Worm (Caenorhabditis elegans) whole organism, L2 larva: ENCODE data around the gene srt-63.

Experiments
- ceh-82 ChIP-seq: fragments of 150-350 bp; optimal IDR thresholded peaks from 2 replicates; lab custom pipeline; 2014; ENCODE audit warnings: missing biosample characterization, missing genetic modification characterization
- mab-5 ChIP-seq: fragments of 150-350 bp; optimal IDR thresholded peaks from 2 replicates; lab custom pipeline; 2014; ENCODE audit warnings: missing biosample characterization, missing genetic modification characterization
- nhr-6 ChIP-seq: fragments of 150-350 bp; optimal IDR thresholded peaks from 2 replicates; lab custom pipeline; 2014; ENCODE audit warnings: missing biosample characterization, missing genetic modification characterization
- sma-3 ChIP-seq: sonication (generic microtip); optimal IDR thresholded peaks from 2 replicates; lab custom pipeline; 2016; ENCODE audit warnings: missing genetic modification reagents, missing genetic modification characterization, missing compliant biosample characterization
- sma-9 ChIP-seq, 2 experiments: fragments of 150-350 bp in 1 of 2; sonication (generic microtip) in 1 of 2; optimal IDR thresholded peaks; 2 replicates each; lab custom pipeline; 2014 to 2016; ENCODE audit warnings: missing genetic modification characterization in 2 of 2, mild to moderate bottlenecking in 1 of 2, missing biosample characterization in 1 of 2, missing compliant biosample characterization in 1 of 2, missing genetic modification reagents in 1 of 2, moderate library complexity in 1 of 2

DNA sequence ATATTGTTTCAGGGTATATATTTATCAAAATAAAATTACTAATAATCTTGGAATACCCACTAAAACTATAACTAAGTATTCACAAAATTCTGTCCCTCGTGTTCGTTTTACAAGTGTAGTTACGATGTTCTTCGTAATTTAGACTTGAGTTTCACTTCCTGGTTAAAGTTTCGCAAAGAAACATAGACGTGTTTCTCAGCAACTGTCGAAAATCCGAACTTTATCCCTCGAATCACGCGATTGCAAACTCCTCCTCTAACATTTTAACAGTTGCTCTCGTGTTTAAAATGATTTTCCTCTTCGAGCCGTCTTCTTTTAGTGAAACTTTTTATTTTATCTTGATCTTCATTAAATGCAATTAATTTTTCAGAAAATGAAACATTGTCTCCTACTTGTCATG is 24.1 kb upstream of the srt-63 start, which contains the start of gene T28A11.2:
- TF ChIP-seq nhr-6 (tag; lab: Kevin White, UChicago) (no peak), sma-9 (GFP tag; optimal IDR thresholded peaks at IDR 0.05; lab: Kevin White, UChicago) (peak; percentile 71), sma-9 (tag; optimal IDR thresholded peaks at IDR 0.05; lab: Kevin White, UChicago) (no peak), sma-3 (GFP tag; lab: Kevin White, UChicago) (no peak), ceh-82 (tag; lab: Kevin White, UChicago) (no peak), mab-5 (tag; lab: Kevin White, UChicago) (no peak)
